Worm (Caenorhabditis elegans): Measurements from ENCODE around the gene Y116F11A.1.
A peak's percentile ranks its signal among the peaks of the same experiment; 100 is the strongest.

Y116F11A.1 gene

ce11 chrV:19767719-19768118 lies 37.3 kb downstream of the Y116F11A.1 start:
- TF ChIP-seq nfya-1 (tag; optimal IDR thresholded peaks at IDR 0.05) (peak; percentile 77), hlh-13 (GFP tag; optimal IDR thresholded peaks at IDR 0.05) (no peak)

- TF ChIP-seq C38D4.7 (GFP tag; optimal IDR thresholded peaks at IDR 0.05): no peak
- no peak for TF ChIP-seq ceh-48 (tag; optimal IDR thresholded peaks at IDR 0.05)
- TF ChIP-seq eyg-1 (tag; optimal IDR thresholded peaks at IDR 0.05): no peak
- TF ChIP-seq T23F11.4 (GFP tag; optimal IDR thresholded peaks at IDR 0.05): no peak
- no peak for TF ChIP-seq unc-86 (tag; optimal IDR thresholded peaks at IDR 0.05)
- no peak for TF ChIP-seq hlh-30 (tag; optimal IDR thresholded peaks at IDR 0.05; ENCODE audit: insufficient read depth)
- no peak for TF ChIP-seq nfya-1 (tag; optimal IDR thresholded peaks at IDR 0.05)
- TF ChIP-seq ceh-34 (tag; optimal IDR thresholded peaks at IDR 0.05): no peak
- no peak for TF ChIP-seq unc-3 (GFP tag; conservative IDR thresholded peaks at IDR 0.05)
- TF ChIP-seq unc-3 (tag; optimal IDR thresholded peaks at IDR 0.05): no peak
- no peak for TF ChIP-seq unc-42 (tag; optimal IDR thresholded peaks at IDR 0.05)
- no peak for TF ChIP-seq ceh-19 (GFP tag; optimal IDR thresholded peaks at IDR 0.05)
- no peak for TF ChIP-seq pha-4 (tag; optimal IDR thresholded peaks at IDR 0.05)
- no peak for TF ChIP-seq rnt-1 (tag; optimal IDR thresholded peaks at IDR 0.05)
Measured at ce11 chrV:19771660-19772059, 41.3 kb downstream of the Y116F11A.1 start, which contains the start of gene M162.15. Gene M162.15 (minus strand): TSS chrV:19771760.

ce11 chrV:19777227-19777626 lies 46.8 kb downstream of the Y116F11A.1 start, which contains the start of gene fbxa-118:
Gene fbxa-118 (minus strand): TSS chrV:19777327.
- TF ChIP-seq ceh-2 (tag; optimal IDR thresholded peaks at IDR 0.05): no peak
- no peak for TF ChIP-seq ceh-14 (tag; optimal IDR thresholded peaks at IDR 0.05)
- no peak for TF ChIP-seq ceh-30 (tag; optimal IDR thresholded peaks at IDR 0.05)
- no peak for TF ChIP-seq nhr-11 (tag; optimal IDR thresholded peaks at IDR 0.05)
- no peak for TF ChIP-seq ama-1 (optimal IDR thresholded peaks at IDR 0.05)
- TF ChIP-seq sox-4 (tag; optimal IDR thresholded peaks at IDR 0.05): no peak
- TF ChIP-seq sox-2 (GFP tag; IDR thresholded peaks at IDR 0.05): no peak
- no peak for TF ChIP-seq pha-2 (tag; optimal IDR thresholded peaks at IDR 0.05)
- no peak for TF ChIP-seq T23F11.4 (GFP tag; optimal IDR thresholded peaks at IDR 0.05)
- no peak for TF ChIP-seq syd-9 (tag; optimal IDR thresholded peaks at IDR 0.05)
- no peak for TF ChIP-seq fkh-6 (tag; optimal IDR thresholded peaks at IDR 0.05)
- no peak for TF ChIP-seq ets-4 (tag; optimal IDR thresholded peaks at IDR 0.05)
- no peak for TF ChIP-seq ceh-34 (tag; optimal IDR thresholded peaks at IDR 0.05)
- no peak for TF ChIP-seq hlh-30 (tag; optimal IDR thresholded peaks at IDR 0.05; ENCODE audit: insufficient read depth)
- TF ChIP-seq ceh-19 (GFP tag; optimal IDR thresholded peaks at IDR 0.05): no peak

DNA sequence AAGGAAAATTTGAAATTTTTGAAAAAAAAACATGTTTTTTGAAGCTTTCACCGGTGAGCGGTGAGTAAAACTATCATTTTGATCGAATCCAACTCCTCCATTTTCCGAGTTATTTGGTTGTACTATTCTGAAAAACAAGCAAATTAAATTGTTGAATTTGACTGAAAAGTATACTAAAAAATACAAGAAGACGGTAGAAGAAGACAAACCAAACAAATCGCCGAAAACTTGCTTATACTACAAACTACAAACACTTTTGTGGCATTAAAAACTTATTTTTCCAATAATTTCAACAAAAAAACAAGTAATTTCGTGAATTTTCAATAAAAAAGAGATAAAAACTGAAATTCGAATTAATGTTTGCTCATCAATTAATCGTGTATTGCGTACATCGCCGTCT lies 48.2 kb downstream of the Y116F11A.1 start, which contains the start of gene fbxa-194:
fbxa-194 (minus strand) TSS at position 101 of the 400 bp plus-strand sequence.
- no peak for TF ChIP-seq hlh-8 (tag; optimal IDR thresholded peaks at IDR 0.05)
- TF ChIP-seq dmd-4 (tag; optimal IDR thresholded peaks at IDR 0.05; ENCODE audit: borderline replicate concordance): no peak
- TF ChIP-seq lim-6 (tag; optimal IDR thresholded peaks at IDR 0.05): no peak
- TF ChIP-seq elt-2 (tag; optimal IDR thresholded peaks at IDR 0.05): no peak
- TF ChIP-seq K09A11.1 (tag; optimal IDR thresholded peaks at IDR 0.05; ENCODE audit: insufficient read depth): no peak
- TF ChIP-seq ceh-14 (tag; optimal IDR thresholded peaks at IDR 0.05): no peak
- no peak for TF ChIP-seq gmeb-2 (tag; optimal IDR thresholded peaks at IDR 0.05)
- TF ChIP-seq hlh-6 (tag; optimal IDR thresholded peaks at IDR 0.05): no peak
- no peak for TF ChIP-seq pha-2 (tag; optimal IDR thresholded peaks at IDR 0.05)
- no peak for TF ChIP-seq ceh-18 (tag; optimal IDR thresholded peaks at IDR 0.05)
- no peak for TF ChIP-seq F13H6.1 (tag; optimal IDR thresholded peaks at IDR 0.05)
- TF ChIP-seq hlh-13 (GFP tag; optimal IDR thresholded peaks at IDR 0.05): no peak
- no peak for TF ChIP-seq ceh-2 (tag; optimal IDR thresholded peaks at IDR 0.05)
- no peak for TF ChIP-seq lin-11 (tag; optimal IDR thresholded peaks at IDR 0.05)

All from whole organism, late embryonic.